Fruit fly (Drosophila melanogaster) whole organism, embryonic: ENCODE data around the gene pHCl-1.

Experiments used
- Atf6 ChIP-seq: fragments of 200-800 bp; sonication (Bioruptor generic); IDR thresholded peaks from 2 replicates; pipeline ENCODE4 v1.3.6; 2022; ENCODE audit warnings: missing biosample characterization, missing genetic modification characterization
- Bdp1 ChIP-seq: fragments of 200-800 bp; sonication (Bioruptor generic); optimal IDR thresholded peaks from 3 replicates; lab custom pipeline; 2016; ENCODE audit warnings: missing biosample characterization, missing genetic modification characterization
- CG10209 ChIP-seq: fragments of 200-800 bp; sonication (Bioruptor generic); optimal IDR thresholded peaks from 3 replicates; lab custom pipeline; 2017; ENCODE audit warnings: missing biosample characterization, mild to moderate bottlenecking, missing genetic modification characterization, missing genetic modification reagents
- CG10267 ChIP-seq: fragments of 200-800 bp; sonication (Bioruptor generic); optimal IDR thresholded peaks from 2 replicates; lab custom pipeline; 2018; ENCODE audit warnings: missing biosample characterization, mild to moderate bottlenecking, missing genetic modification characterization, moderate library complexity
- CG10543 ChIP-seq: fragments of 200-800 bp; sonication (Bioruptor generic); optimal IDR thresholded peaks from 3 replicates; lab custom pipeline; 2017; ENCODE audit warnings: missing biosample characterization, mild to moderate bottlenecking, missing genetic modification characterization, moderate library complexity
- CG11696 ChIP-seq: fragments of 200-800 bp; sonication (Bioruptor generic); IDR thresholded peaks from 2 replicates; pipeline ENCODE4 v1.3.6; 2022; ENCODE audit warnings: missing biosample characterization, missing genetic modification characterization
- CG12155 ChIP-seq: fragments of 200-800 bp; sonication (Bioruptor generic); optimal IDR thresholded peaks from 3 replicates; lab custom pipeline; 2016; ENCODE audit warnings: missing biosample characterization, missing genetic modification characterization
- CG12236 ChIP-seq: fragments of 200-800 bp; sonication (Bioruptor generic); optimal IDR thresholded peaks from 2 replicates; lab custom pipeline; 2016; ENCODE audit warnings: missing biosample characterization, missing genetic modification characterization
- CG1233 ChIP-seq: fragments of 200-800 bp; sonication (Bioruptor generic); optimal IDR thresholded peaks from 4 replicates; lab custom pipeline; 2018; ENCODE audit warnings: missing biosample characterization, mild to moderate bottlenecking, missing genetic modification characterization
- CG15269 ChIP-seq: fragments of 200-800 bp; sonication (Bioruptor generic); optimal IDR thresholded peaks from 2 replicates; lab custom pipeline; 2018; ENCODE audit warnings: missing biosample characterization, mild to moderate bottlenecking, missing genetic modification characterization, moderate library complexity
- CG15601 ChIP-seq: fragments of 200-800 bp; sonication (Bioruptor generic); optimal IDR thresholded peaks from 3 replicates; lab custom pipeline; 2019; ENCODE audit warnings: missing biosample characterization, mild to moderate bottlenecking, missing genetic modification characterization, moderate library complexity
- CG16779 ChIP-seq: fragments of 200-800 bp; sonication (Bioruptor generic); IDR thresholded peaks from 2 replicates; pipeline ENCODE4 v1.3.6; 2022; ENCODE audit warnings: missing biosample characterization, missing genetic modification characterization
- CG17328 ChIP-seq: fragments of 200-800 bp; sonication (Bioruptor generic); IDR thresholded peaks from 2 replicates; pipeline ENCODE4 v1.3.6; 2022; ENCODE audit warnings: missing biosample characterization, missing genetic modification characterization
- CG17361 ChIP-seq: fragments of 200-800 bp; sonication (Bioruptor generic); IDR thresholded peaks from 3 replicates; pipeline ENCODE4 v1.3.6; 2022; ENCODE audit warnings: missing biosample characterization, missing genetic modification characterization
- CG3995 ChIP-seq: fragments of 200-800 bp; sonication (Bioruptor generic); optimal IDR thresholded peaks from 3 replicates; lab custom pipeline; 2016; ENCODE audit warnings: missing biosample characterization, missing genetic modification characterization
- Camta ChIP-seq: fragments of 200-800 bp; sonication (Bioruptor generic); optimal IDR thresholded peaks from 2 replicates; lab custom pipeline; 2016; ENCODE audit warnings: missing biosample characterization, missing genetic modification characterization
- Dref ChIP-seq: fragments of 200-800 bp; sonication (Bioruptor generic); IDR thresholded peaks from 2 replicates; pipeline ENCODE4 v1.3.6; 2022; ENCODE audit warnings: missing biosample characterization, missing genetic modification characterization
- ERR ChIP-seq: fragments of 200-800 bp; sonication (Bioruptor generic); optimal IDR thresholded peaks from 2 replicates; lab custom pipeline; 2016; ENCODE audit warnings: missing biosample characterization, missing genetic modification characterization
- HHEX ChIP-seq: fragments of 200-800 bp; sonication (Bioruptor generic); optimal IDR thresholded peaks from 3 replicates; lab custom pipeline; 2017; ENCODE audit warnings: missing biosample characterization, mild to moderate bottlenecking, missing genetic modification characterization, missing genetic modification reagents
- Mad ChIP-seq: fragments of 200-800 bp; sonication (Bioruptor generic); optimal IDR thresholded peaks from 2 replicates; lab custom pipeline; 2016; ENCODE audit warnings: missing biosample characterization, missing genetic modification characterization
- PHDP ChIP-seq: fragments of 200-800 bp; sonication (Bioruptor generic); optimal IDR thresholded peaks from 3 replicates; lab custom pipeline; 2018; ENCODE audit warnings: missing biosample characterization, mild to moderate bottlenecking, missing genetic modification characterization, moderate library complexity
- Rx ChIP-seq: fragments of 200-800 bp; sonication (Bioruptor generic); IDR thresholded peaks from 2 replicates; pipeline ENCODE4 v1.3.6; 2022; ENCODE audit warnings: missing biosample characterization, missing genetic modification characterization
- Six4 ChIP-seq: fragments of 200-800 bp; sonication (Bioruptor generic); optimal IDR thresholded peaks from 2 replicates; lab custom pipeline; 2016; ENCODE audit warnings: missing biosample characterization, missing genetic modification characterization
- Ssrp ChIP-seq: fragments of 200-800 bp; sonication (Bioruptor generic); optimal IDR thresholded peaks from 2 replicates; lab custom pipeline; 2018; ENCODE audit warnings: missing biosample characterization, mild to moderate bottlenecking, missing genetic modification characterization, moderate library complexity
- Stat92E ChIP-seq, 3 experiments: fragments of >200 bp in 2 of 3; fragments of 200-800 bp in 1 of 3; sonication (Bioruptor generic) in 1 of 3; optimal IDR thresholded peaks; 2 replicates each; lab custom pipeline; 2017 to 2019; ENCODE audit warnings: missing biosample characterization in 3 of 3, missing genetic modification characterization in 3 of 3, mild to moderate bottlenecking in 1 of 3, moderate library complexity in 1 of 3
- ato ChIP-seq: fragments of 200-800 bp; sonication (Bioruptor generic); IDR thresholded peaks from 2 replicates; pipeline ENCODE4 v1.3.6; 2022; ENCODE audit warnings: missing biosample characterization, missing genetic modification characterization; ENCODE audit not compliant: partially characterized antibody
- bab2 ChIP-seq: fragments of 200-800 bp; sonication (Bioruptor generic); optimal IDR thresholded peaks from 2 replicates; lab custom pipeline; 2016; ENCODE audit warnings: missing biosample characterization, missing genetic modification characterization
- bbx ChIP-seq: fragments of 200-800 bp; sonication (Bioruptor generic); IDR thresholded peaks from 2 replicates; pipeline ENCODE4 v1.3.6; 2022; ENCODE audit warnings: missing biosample characterization, missing genetic modification characterization; ENCODE audit not compliant: partially characterized antibody
- cad ChIP-seq: fragments of >200 bp; optimal IDR thresholded peaks from 2 replicates; lab custom pipeline; 2017; ENCODE audit warnings: missing biosample characterization, missing genetic modification characterization
- corto ChIP-seq: fragments of 200-800 bp; sonication (Bioruptor generic); optimal IDR thresholded peaks from 2 replicates; lab custom pipeline; 2016; ENCODE audit warnings: missing biosample characterization, mild to moderate bottlenecking, missing genetic modification characterization, moderate library complexity
- cwo ChIP-seq: fragments of 200-800 bp; sonication (Bioruptor generic); optimal IDR thresholded peaks from 3 replicates; lab custom pipeline; 2017; ENCODE audit warnings: missing biosample characterization, missing genetic modification characterization, mild to moderate bottlenecking, moderate library complexity, missing genetic modification reagents
- dan ChIP-seq: fragments of 200-800 bp; sonication (Bioruptor generic); IDR thresholded peaks from 2 replicates; pipeline ENCODE4 v1.3.6; 2022; ENCODE audit warnings: missing biosample characterization, missing genetic modification characterization
- dati ChIP-seq: fragments of 200-800 bp; sonication (Bioruptor generic); IDR thresholded peaks from 2 replicates; pipeline ENCODE4 v1.3.6; 2022; ENCODE audit warnings: missing biosample characterization, missing genetic modification characterization
- ewg ChIP-seq: fragments of 200-800 bp; sonication (Bioruptor generic); optimal IDR thresholded peaks from 3 replicates; lab custom pipeline; 2017; ENCODE audit warnings: mild to moderate bottlenecking, missing biosample characterization, missing genetic modification reagents, missing genetic modification characterization
- ftz-f1 ChIP-seq: fragments of 200-800 bp; sonication (Bioruptor generic); optimal IDR thresholded peaks from 2 replicates; lab custom pipeline; 2016; ENCODE audit warnings: missing biosample characterization, missing genetic modification characterization
- gem ChIP-seq: fragments of 200-800 bp; sonication (Bioruptor generic); optimal IDR thresholded peaks from 2 replicates; lab custom pipeline; 2019; ENCODE audit warnings: missing biosample characterization, mild to moderate bottlenecking, missing genetic modification characterization, moderate library complexity
- gfzf ChIP-seq: fragments of 200-800 bp; sonication (Bioruptor generic); optimal IDR thresholded peaks from 2 replicates; lab custom pipeline; 2016; ENCODE audit warnings: missing biosample characterization, mild to moderate bottlenecking, missing genetic modification characterization, moderate library complexity
- gro ChIP-seq: fragments of 200-800 bp; sonication (Bioruptor generic); optimal IDR thresholded peaks from 2 replicates; lab custom pipeline; 2016; ENCODE audit warnings: missing biosample characterization, missing genetic modification characterization
- knrl ChIP-seq: fragments of 200-800 bp; sonication (Bioruptor generic); IDR thresholded peaks from 3 replicates; pipeline ENCODE4 v1.3.6; 2022; ENCODE audit warnings: missing biosample characterization, missing genetic modification characterization; ENCODE audit not compliant: partially characterized antibody
- nmo ChIP-seq: fragments of 200-800 bp; sonication (Bioruptor generic); optimal IDR thresholded peaks from 2 replicates; lab custom pipeline; 2018; ENCODE audit warnings: missing biosample characterization, mild to moderate bottlenecking, missing genetic modification characterization, moderate library complexity
- run ChIP-seq: fragments of 200-800 bp; sonication (Bioruptor generic); optimal IDR thresholded peaks from 3 replicates; lab custom pipeline; 2018; ENCODE audit warnings: missing biosample characterization, mild to moderate bottlenecking, missing genetic modification characterization
- sens-2 ChIP-seq: fragments of 200-800 bp; sonication (Bioruptor generic); IDR thresholded peaks from 2 replicates; pipeline ENCODE4 v1.3.6; 2022; ENCODE audit warnings: missing biosample characterization, missing genetic modification characterization
- sima ChIP-seq: fragments of 200-800 bp; sonication (Bioruptor generic); optimal IDR thresholded peaks from 2 replicates; lab custom pipeline; 2016; ENCODE audit warnings: missing biosample characterization, missing genetic modification characterization
- sisA ChIP-seq: fragments of 200-800 bp; sonication (Bioruptor generic); IDR thresholded peaks from 2 replicates; pipeline ENCODE4 v1.3.6; 2022; ENCODE audit warnings: missing biosample characterization, missing genetic modification characterization
- stwl ChIP-seq: fragments of 200-800 bp; sonication (Bioruptor generic); optimal IDR thresholded peaks from 3 replicates; lab custom pipeline; 2018; ENCODE audit warnings: missing biosample characterization, mild to moderate bottlenecking, missing genetic modification characterization, moderate library complexity
- tgo ChIP-seq: fragments of 200-800 bp; sonication (Bioruptor generic); IDR thresholded peaks from 3 replicates; pipeline ENCODE4 v1.3.6; 2022; ENCODE audit warnings: missing biosample characterization, missing genetic modification characterization
- trh ChIP-seq: fragments of 200-800 bp; sonication (Bioruptor generic); optimal IDR thresholded peaks from 2 replicates; lab custom pipeline; 2016; ENCODE audit warnings: missing biosample characterization, missing genetic modification characterization
- vfl ChIP-seq: fragments of 200-800 bp; sonication (Bioruptor generic); optimal IDR thresholded peaks from 2 replicates; lab custom pipeline; 2016; ENCODE audit warnings: missing biosample characterization, missing genetic modification characterization
- zen ChIP-seq: fragments of 200-800 bp; sonication (Bioruptor generic); optimal IDR thresholded peaks from 3 replicates; lab custom pipeline; 2018; ENCODE audit warnings: missing biosample characterization, mild to moderate bottlenecking, missing genetic modification characterization, moderate library complexity

The pHCl-1 gene

DNA sequence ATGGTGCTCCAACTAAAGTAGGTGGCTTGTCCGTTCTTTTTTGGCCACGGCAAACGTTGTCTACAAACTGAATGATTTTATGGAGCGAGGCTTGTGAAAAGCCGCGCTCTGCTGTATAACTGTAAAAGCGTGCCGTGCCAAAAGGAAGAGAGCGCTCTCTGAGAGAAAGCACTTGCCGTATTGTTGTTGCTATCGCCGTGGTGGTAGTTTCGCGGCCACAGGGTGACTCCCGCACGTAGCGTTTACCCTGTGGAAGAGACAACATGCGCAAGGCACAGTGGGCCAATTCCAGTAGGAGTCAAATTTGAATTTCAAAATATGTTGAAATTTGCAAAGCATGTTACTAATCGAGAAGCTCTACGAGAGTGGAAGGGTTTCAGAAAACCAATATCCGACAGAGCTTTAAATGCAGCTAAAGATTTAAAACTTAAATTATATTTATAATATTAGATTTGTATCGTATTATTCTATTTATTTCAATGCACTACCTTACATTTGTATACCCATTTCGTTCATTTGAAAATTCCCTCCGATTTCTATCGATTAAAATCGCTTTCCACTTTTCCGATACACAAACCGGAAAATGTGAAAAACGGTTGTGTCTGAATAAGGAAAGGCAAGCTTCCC, 26.1 kb upstream of the pHCl-1 start, which contains the start of gene sff (continued):
- TF ChIP-seq nmo (GFP tag; lab: Kevin White, UChicago) (peak; percentile 96), Mad (GFP tag; lab: Kevin White, UChicago) (peak; percentile 58), run (tag; lab: Kevin White, UChicago) (peak; percentile 46), corto (GFP tag; lab: Kevin White, UChicago) (no peak), CG10267 (tag; lab: Kevin White, UChicago) (peak; percentile 82), dati (GFP tag; lab: Robert Waterston, UW) (peak; percentile 51; the same call in 1 of the 2 replicates), gro (GFP tag; lab: Kevin White, UChicago) (no peak), sima (GFP tag; lab: Kevin White, UChicago) (no peak), bbx (GFP tag; lab: Robert Waterston, UW) (0 out of 2 replicates have a peak, but pooled peaks have one; percentile 46), sens-2 (GFP tag; lab: Robert Waterston, UW) (peak; percentile 79), CG15601 (peak; percentile 79), bab2 (GFP tag; lab: Kevin White, UChicago) (peak; percentile 66), PHDP (tag; lab: Kevin White, UChicago) (peak; percentile 89), Dref (GFP tag; lab: Robert Waterston, UW) (peak; percentile 64), HHEX (GFP tag; lab: Kevin White, UChicago) (peak; percentile 89), Bdp1 (peak; percentile 63), CG10209 (GFP tag; lab: Kevin White, UChicago) (peak; percentile 89), Six4 (GFP tag; lab: Kevin White, UChicago) (peak; percentile 83), CG12236 (GFP tag; lab: Kevin White, UChicago) (peak; percentile 28), ftz-f1 (GFP tag; lab: Kevin White, UChicago) (peak; percentile 15), stwl (tag; lab: Kevin White, UChicago) (peak; percentile 79), CG15269 (tag; lab: Kevin White, UChicago) (peak; percentile 88), sisA (GFP tag; lab: Robert Waterston, UW) (peak; percentile 89), CG17361 (GFP tag; lab: Robert Waterston, UW) (peak; percentile 93), Rx (peak; percentile 87), ato (GFP tag; lab: Robert Waterston, UW) (no peak), CG11696 (peak; percentile 79), ewg (GFP tag; lab: Kevin White, UChicago) (peak; percentile 99), cwo (GFP tag; lab: Kevin White, UChicago) (peak; percentile 77), Stat92E (GFP tag; optimal IDR thresholded peaks at IDR 0.05; lab: Kevin White, UChicago) (peak in 1 of 3 experiments; percentile 58), Camta (peak; percentile 61), gfzf (GFP tag; lab: Kevin White, UChicago) (no peak), tgo (GFP tag; lab: Robert Waterston, UW) (peak; percentile 86), knrl (GFP tag; lab: Robert Waterston, UW) (peak; percentile 48; the same call in 1 of the 3 replicates), CG17328 (GFP tag; lab: Robert Waterston, UW) (peak; percentile 81), gem (tag; lab: Kevin White, UChicago) (peak; percentile 91), ERR (GFP tag; lab: Kevin White, UChicago) (peak; percentile 43), zen (tag; lab: Kevin White, UChicago) (peak; percentile 88), CG3995 (GFP tag; lab: Kevin White, UChicago) (peak; percentile 28), CG16779 (GFP tag; lab: Robert Waterston, UW) (peak; percentile 60; the same call in 1 of the 2 replicates), Atf6 (GFP tag; lab: Robert Waterston, UW) (peak; percentile 72), dan (peak; percentile 62; the same call in 1 of the 2 replicates), cad (peak; percentile 74), CG1233 (GFP tag; lab: Kevin White, UChicago) (peak; percentile 81), CG10543 (peak; percentile 87), vfl (GFP tag; lab: Kevin White, UChicago) (peak; percentile 6), Ssrp (peak; percentile 92), trh (GFP tag; lab: Kevin White, UChicago) (peak; percentile 43), CG12155 (GFP tag; lab: Kevin White, UChicago) (peak; percentile 78)
